Worm (Caenorhabditis elegans) whole organism, early embryonic: ENCODE data around the gene T05A7.3.

Experiments used
- aly-1 ChIP-seq: sonication (generic microtip); optimal IDR thresholded peaks from 2 replicates; lab custom pipeline; 2016; ENCODE audit warnings: missing genetic modification characterization, missing compliant biosample characterization
- ama-1 ChIP-seq: fragments of 150-350 bp; optimal IDR thresholded peaks from 2 replicates; lab custom pipeline; 2014
- ceh-13 ChIP-seq: fragments of 200-800 bp; sonication (Bioruptor generic); optimal IDR thresholded peaks from 2 replicates; lab custom pipeline; 2018; ENCODE audit warnings: mild to moderate bottlenecking, missing genetic modification characterization, missing compliant biosample characterization
- tbx-11 ChIP-seq: fragments of 200-800 bp; sonication (Bioruptor generic); IDR thresholded peaks from 2 replicates; pipeline ENCODE4 v1.3.6; 2022; ENCODE audit warnings: missing genetic modification characterization, missing compliant biosample characterization

DNA sequence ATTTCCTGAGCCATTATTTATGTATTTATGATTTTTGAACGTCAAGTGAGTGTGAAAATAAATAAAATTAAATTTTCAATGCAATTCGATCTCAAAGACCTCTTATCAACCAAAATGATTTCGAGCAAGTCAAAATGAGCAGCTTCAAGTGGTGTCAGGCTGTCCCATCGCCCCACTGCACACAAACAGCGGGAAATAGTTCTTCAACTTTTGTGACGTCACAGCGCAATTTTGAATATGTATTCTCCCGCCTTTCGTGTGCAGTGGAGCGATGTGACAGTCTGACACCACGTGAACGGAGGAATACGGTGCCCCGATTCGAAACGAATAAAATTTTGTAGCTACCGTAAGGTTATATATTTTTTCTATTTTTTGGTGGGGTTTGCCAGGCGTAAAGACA lies 1.9 kb upstream of the T05A7.3 start:
- TF ChIP-seq aly-1 (tag; lab: Kevin White, UChicago) (no peak), ceh-13 (GFP tag; lab: Kevin White, UChicago) (no peak), tbx-11 (GFP tag; lab: Robert Waterston, UW) (no peak), ama-1 (no peak)
